Worm (Caenorhabditis elegans): ENCODE data around the gene cbs-1.

cbs-1 gene

DNA sequence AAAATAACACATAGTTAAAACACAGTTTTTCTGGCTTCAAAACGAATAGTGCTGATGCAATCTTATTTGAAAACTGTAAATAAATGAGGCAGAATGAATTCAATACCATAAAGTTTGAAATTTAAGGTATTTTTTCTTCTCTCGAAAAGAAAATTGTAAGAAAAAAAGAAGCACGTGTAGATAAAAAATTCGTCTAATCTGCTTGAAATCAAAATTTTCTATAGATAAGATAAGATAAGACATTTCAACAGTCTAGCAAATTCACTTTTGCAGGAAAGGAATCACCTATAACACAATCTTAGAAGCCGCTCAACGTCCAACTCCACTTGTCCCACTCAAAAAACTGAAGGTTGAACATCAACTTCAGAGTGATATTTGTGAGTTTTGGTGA lies 330 bp downstream of the cbs-1 start (continued):
- TF ChIP-seq pha-4 (GFP tag; IDR thresholded peaks at IDR 0.05) (no peak), pha-4 (tag; optimal IDR thresholded peaks at IDR 0.05) (no peak), ces-1 (GFP tag; optimal IDR thresholded peaks at IDR 0.05) (no peak), lin-15B (tag; optimal IDR thresholded peaks at IDR 0.05) (no peak), nhr-102 (tag; optimal IDR thresholded peaks at IDR 0.05) (peak; percentile 2), F49E8.2 (tag; optimal IDR thresholded peaks at IDR 0.05; ENCODE audit: borderline replicate concordance) (no peak), ZK546.5 (tag; optimal IDR thresholded peaks at IDR 0.05) (no peak), Y75B8A.6 (GFP tag; IDR thresholded peaks at IDR 0.05) (no peak), php-3 (GFP tag; IDR thresholded peaks at IDR 0.05) (no peak), snpc-4 (tag; optimal IDR thresholded peaks at IDR 0.05) (no peak), mxl-2 (GFP tag; conservative IDR thresholded peaks at IDR 0.05) (no peak), mep-1 (tag; optimal IDR thresholded peaks at IDR 0.05) (no peak), jun-1 (tag; optimal IDR thresholded peaks at IDR 0.05) (no peak), ceh-20 (GFP tag; IDR thresholded peaks at IDR 0.05) (no peak), ceh-32 (tag; optimal IDR thresholded peaks at IDR 0.05; ENCODE audit: poor library complexity) (no peak), Y105C5A.15 (GFP tag; IDR thresholded peaks at IDR 0.05) (no peak), ama-1 (optimal IDR thresholded peaks at IDR 0.05) (no peak), dmd-6 (GFP tag; IDR thresholded peaks at IDR 0.05) (peak; percentile 55), F37D6.2 (tag; optimal IDR thresholded peaks at IDR 0.05) (no peak), mxl-3 (GFP tag; optimal IDR thresholded peaks at IDR 0.05) (peak; percentile 65), gei-8 (GFP tag; optimal IDR thresholded peaks at IDR 0.05) (no peak), lin-29 (GFP tag; IDR thresholded peaks at IDR 0.05) (no peak), egl-27 (tag; optimal IDR thresholded peaks at IDR 0.05) (no peak), mes-2 (tag; optimal IDR thresholded peaks at IDR 0.05; ENCODE audit: poor library complexity, severe bottlenecking) (no peak), snpc-1.2 (GFP tag; IDR thresholded peaks at IDR 0.05) (no peak), lin-38 (GFP tag; IDR thresholded peaks at IDR 0.05) (no peak), dpl-1 (GFP tag; optimal IDR thresholded peaks at IDR 0.05) (no peak)

DNA sequence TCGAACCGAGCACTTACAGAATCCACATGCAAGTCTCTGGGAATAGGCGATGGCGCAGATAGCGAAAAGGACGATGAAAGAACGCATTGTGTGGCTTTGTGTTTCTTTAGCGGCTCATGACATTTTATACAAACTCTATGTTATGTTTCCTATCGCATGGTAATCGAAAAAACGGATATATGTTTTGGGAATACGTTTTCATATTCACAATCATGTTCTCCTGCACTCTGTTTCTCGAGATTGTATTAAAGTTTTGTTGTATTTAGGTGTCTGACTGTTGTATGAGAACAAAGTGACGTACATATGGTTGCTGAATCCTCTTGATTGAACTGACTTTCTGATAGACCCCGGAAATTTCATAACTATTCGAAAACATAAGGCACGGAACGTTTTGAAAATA lies 4.3 kb downstream of the cbs-1 start, which contains the start of gene ZC373.2:
ZC373.2 (minus strand) TSS at position 101 of the 400 bp plus-strand sequence.
- no peak for TF ChIP-seq nhr-11 (tag; optimal IDR thresholded peaks at IDR 0.05)
- no peak for TF ChIP-seq tag-97 (GFP tag; IDR thresholded peaks at IDR 0.05)
- TF ChIP-seq madf-9 (GFP tag; conservative IDR thresholded peaks at IDR 0.05) = no peak
- TF ChIP-seq lin-39 (tag; optimal IDR thresholded peaks at IDR 0.05) = no peak
- TF ChIP-seq dpl-1 (GFP tag; optimal IDR thresholded peaks at IDR 0.05) = no peak
- no peak for TF ChIP-seq fos-1 (tag; optimal IDR thresholded peaks at IDR 0.05)
- TF ChIP-seq zag-1 (tag; optimal IDR thresholded peaks at IDR 0.05) = no peak

DNA sequence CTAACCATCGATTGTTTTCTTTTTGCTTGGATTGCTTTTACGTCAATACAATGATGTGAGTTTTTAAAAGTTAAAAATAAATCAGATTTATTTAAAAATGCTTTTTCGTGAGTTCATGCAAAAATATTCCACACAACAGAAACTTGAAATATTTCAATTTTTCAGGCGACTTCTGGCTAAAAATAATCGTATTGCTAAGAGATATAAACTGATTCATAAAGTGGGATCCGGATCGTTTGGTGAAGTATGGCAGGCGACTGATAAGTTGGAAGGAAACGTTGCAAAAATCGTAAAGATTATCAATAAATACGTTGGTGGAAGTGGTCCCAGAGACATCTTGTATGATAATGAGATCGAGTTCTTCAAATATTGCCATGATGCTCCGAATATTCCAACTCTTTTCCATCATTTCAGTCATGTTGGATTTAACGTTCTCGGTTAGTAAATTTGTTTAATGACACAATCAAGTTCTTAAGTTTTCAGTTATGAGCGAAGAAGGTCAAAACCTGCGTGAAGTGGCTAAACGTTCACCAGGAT lies 6.5 kb downstream of the cbs-1 start, which contains the start of gene ZC373.3:
ZC373.3 (plus strand) TSS at position 51 of the 537 bp plus-strand sequence.
- TF ChIP-seq aha-1 (tag) (peak; percentile 94), set-16 (GFP tag; IDR thresholded peaks at IDR 0.05) (no peak), F49E8.2 (tag; optimal IDR thresholded peaks at IDR 0.05; ENCODE audit: borderline replicate concordance) (no peak), F44E2.7 (GFP tag; IDR thresholded peaks at IDR 0.05) (no peak)

DNA sequence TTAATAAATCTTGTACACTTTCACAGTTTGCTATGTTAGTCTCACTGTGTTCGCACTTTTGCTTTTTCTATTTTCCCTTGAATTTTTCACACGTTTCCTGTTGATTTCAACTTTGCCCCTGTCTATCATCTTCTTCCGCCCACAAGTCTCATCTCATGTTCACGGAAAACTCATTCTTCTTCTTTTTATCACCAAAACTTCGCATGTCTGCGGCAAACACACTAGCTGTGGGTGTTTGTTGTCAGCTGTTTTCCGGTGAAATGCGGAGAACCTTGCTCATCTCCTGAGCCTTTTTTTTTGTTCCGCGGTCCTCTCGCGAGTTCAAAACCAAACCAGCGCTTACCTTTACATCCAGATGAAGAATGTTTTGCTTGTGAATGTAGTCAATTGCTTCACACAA lies 14.4 kb downstream of the cbs-1 start:
- TF ChIP-seq daf-16 (GFP tag; optimal IDR thresholded peaks at IDR 0.05) (peak in 1 of 2 experiments; percentile 67), daf-16 (tag; optimal IDR thresholded peaks at IDR 0.05) (no peak), unc-39 (tag; optimal IDR thresholded peaks at IDR 0.05) (no peak), set-16 (GFP tag; IDR thresholded peaks at IDR 0.05) (no peak), hlh-11 (tag; optimal IDR thresholded peaks at IDR 0.05) (peak; percentile 59)
